Worm (Caenorhabditis elegans) whole organism, L3 larva: ENCODE data around the gene mog-4.
A peak's percentile ranks its signal among the peaks of the same experiment; 100 is the strongest.

ENCODE experiments used
- ama-1 ChIP-seq: fragments of 150-350 bp; optimal IDR thresholded peaks from 2 replicates; lab custom pipeline; 2018
- ceh-9 ChIP-seq: sonication (generic microtip); optimal IDR thresholded peaks from 2 replicates; lab custom pipeline; 2018; ENCODE audit warnings: missing biosample characterization, missing genetic modification characterization
- elt-1 ChIP-seq: fragments of 150-350 bp; optimal IDR thresholded peaks from 2 replicates; lab custom pipeline; 2014; ENCODE audit warnings: missing biosample characterization, missing genetic modification characterization
- hmg-11 ChIP-seq: sonication (generic microtip); optimal IDR thresholded peaks from 2 replicates; lab custom pipeline; 2016; ENCODE audit warnings: missing genetic modification characterization, missing compliant biosample characterization
- nhr-76 ChIP-seq: fragments of 150-350 bp; sonication (generic microtip); optimal IDR thresholded peaks from 5 replicates; lab custom pipeline; 2014; ENCODE audit warnings: missing biosample characterization, missing genetic modification characterization

ce11 chrII:14599933-14600630, 38.7 kb upstream of the mog-4 start:
- TF ChIP-seq ama-1 (peak; percentile 78), ceh-9 (tag; lab: Kevin White, UChicago) (no peak), hmg-11 (tag; lab: Kevin White, UChicago) (no peak), elt-1 (tag; lab: Kevin White, UChicago) (peak; percentile 48), nhr-76 (tag; lab: Kevin White, UChicago) (no peak)
